Worm (Caenorhabditis elegans) whole organism, L3 larva: ENCODE results near the gene T27E7.3.

Experiments
- R02D3.7 ChIP-seq: fragments of 150-350 bp; optimal IDR thresholded peaks from 2 replicates; lab custom pipeline; 2014; ENCODE audit warnings: missing biosample characterization, missing genetic modification characterization
- ZK546.5 ChIP-seq: sonication (generic microtip); optimal IDR thresholded peaks from 2 replicates; lab custom pipeline; 2017; ENCODE audit warnings: missing biosample characterization, missing genetic modification characterization
- ama-1 ChIP-seq: fragments of 150-350 bp; optimal IDR thresholded peaks from 2 replicates; lab custom pipeline; 2018
- ceh-16 ChIP-seq: sonication (generic microtip); optimal IDR thresholded peaks from 2 replicates; lab custom pipeline; 2017; ENCODE audit warnings: missing biosample characterization, missing genetic modification characterization
- ceh-28 ChIP-seq: fragments of 150-350 bp; optimal IDR thresholded peaks from 2 replicates; lab custom pipeline; 2014; ENCODE audit warnings: missing biosample characterization, missing genetic modification reagents, missing genetic modification characterization
- ceh-82 ChIP-seq: fragments of 150-350 bp; optimal IDR thresholded peaks from 2 replicates; lab custom pipeline; 2014; ENCODE audit warnings: missing biosample characterization, missing genetic modification characterization
- daf-12 ChIP-seq: fragments of 150-350 bp; optimal IDR thresholded peaks from 2 replicates; lab custom pipeline; 2014; ENCODE audit warnings: missing biosample characterization, missing genetic modification reagents, missing genetic modification characterization
- elt-1 ChIP-seq: fragments of 150-350 bp; optimal IDR thresholded peaks from 2 replicates; lab custom pipeline; 2014; ENCODE audit warnings: missing biosample characterization, missing genetic modification characterization
- elt-2 ChIP-seq: sonication (generic microtip); optimal IDR thresholded peaks from 2 replicates; lab custom pipeline; 2016; ENCODE audit warnings: missing genetic modification reagents, mild to moderate bottlenecking, missing genetic modification characterization, missing compliant biosample characterization
- elt-3 ChIP-seq, 3 experiments: fragments of 150-350 bp in 1 of 3; sonication (generic microtip) in 2 of 3; optimal IDR thresholded peaks; 2 replicates in 2 of 3; 4 replicates in 1 of 3; lab custom pipeline; 2014 to 2017; ENCODE audit warnings: missing biosample characterization in 3 of 3, missing genetic modification characterization in 3 of 3
- eor-1 ChIP-seq, 2 experiments: fragments of 150-350 bp; optimal IDR thresholded peaks; 2 replicates each; lab custom pipeline; 2014 to 2018; ENCODE audit warnings: missing biosample characterization in 2 of 2, missing genetic modification characterization in 2 of 2
- fkh-2 ChIP-seq: fragments of 150-350 bp; optimal IDR thresholded peaks from 2 replicates; lab custom pipeline; 2014; ENCODE audit warnings: missing biosample characterization, missing genetic modification reagents, missing genetic modification characterization
- hmg-11 ChIP-seq: sonication (generic microtip); optimal IDR thresholded peaks from 2 replicates; lab custom pipeline; 2016; ENCODE audit warnings: missing genetic modification characterization, missing compliant biosample characterization
- jun-1 ChIP-seq: fragments of 150-350 bp; optimal IDR thresholded peaks from 2 replicates; lab custom pipeline; 2014; ENCODE audit warnings: missing biosample characterization, missing genetic modification reagents, missing genetic modification characterization
- lin-15B ChIP-seq: fragments of 150-350 bp; optimal IDR thresholded peaks from 2 replicates; lab custom pipeline; 2014; ENCODE audit warnings: missing biosample characterization, missing genetic modification characterization
- lin-39 ChIP-seq: fragments of 150-350 bp; optimal IDR thresholded peaks from 2 replicates; lab custom pipeline; 2018; ENCODE audit warnings: missing biosample characterization, missing genetic modification reagents, missing genetic modification characterization
- lsy-12 ChIP-seq: sonication (generic microtip); optimal IDR thresholded peaks from 2 replicates; lab custom pipeline; 2016; ENCODE audit warnings: mild to moderate bottlenecking, missing genetic modification characterization, missing compliant biosample characterization
- nfya-1 ChIP-seq: sonication (generic microtip); optimal IDR thresholded peaks from 2 replicates; lab custom pipeline; 2017; ENCODE audit warnings: missing genetic modification characterization, mild to moderate bottlenecking, missing compliant biosample characterization, antibody characterized with exemption, moderate library complexity; ENCODE audit not compliant: insufficient read depth
- nhr-12 ChIP-seq: fragments of 150-350 bp; optimal IDR thresholded peaks from 2 replicates; lab custom pipeline; 2014; ENCODE audit warnings: missing biosample characterization, missing genetic modification characterization
- nhr-237 ChIP-seq: fragments of 150-350 bp; optimal IDR thresholded peaks from 2 replicates; lab custom pipeline; 2014; ENCODE audit warnings: missing biosample characterization, missing genetic modification characterization
- nhr-25 ChIP-seq: sonication (generic microtip); optimal IDR thresholded peaks from 2 replicates; lab custom pipeline; 2017; ENCODE audit warnings: missing biosample characterization, missing genetic modification characterization
- nhr-43 ChIP-seq: sonication (generic microtip); optimal IDR thresholded peaks from 2 replicates; lab custom pipeline; 2016; ENCODE audit warnings: mild to moderate bottlenecking, missing genetic modification characterization, missing compliant biosample characterization; ENCODE audit not compliant: poor library complexity, severe bottlenecking
- nhr-67 ChIP-seq: fragments of 150-350 bp; optimal IDR thresholded peaks from 2 replicates; lab custom pipeline; 2014; ENCODE audit warnings: missing biosample characterization, missing genetic modification characterization
- nhr-76 ChIP-seq: fragments of 150-350 bp; sonication (generic microtip); optimal IDR thresholded peaks from 5 replicates; lab custom pipeline; 2014; ENCODE audit warnings: missing biosample characterization, missing genetic modification characterization
- pha-4 ChIP-seq: fragments of 150-350 bp; optimal IDR thresholded peaks from 2 replicates; lab custom pipeline; 2014; ENCODE audit warnings: missing biosample characterization, missing genetic modification reagents, missing genetic modification characterization
- pqm-1 ChIP-seq: fragments of 150-350 bp; optimal IDR thresholded peaks from 2 replicates; lab custom pipeline; 2017; ENCODE audit warnings: missing biosample characterization, missing genetic modification characterization, inconsistent platforms
- sea-2 ChIP-seq: fragments of 150-350 bp; sonication (generic microtip); optimal IDR thresholded peaks from 4 replicates; lab custom pipeline; 2014; ENCODE audit warnings: missing biosample characterization, missing genetic modification reagents, missing genetic modification characterization
- skn-1 ChIP-seq: fragments of 150-350 bp; optimal IDR thresholded peaks from 2 replicates; lab custom pipeline; 2014; ENCODE audit warnings: missing biosample characterization, missing genetic modification characterization
- snpc-4 ChIP-seq: fragments of 150-350 bp; optimal IDR thresholded peaks from 2 replicates; lab custom pipeline; 2014; ENCODE audit warnings: missing biosample characterization, missing genetic modification characterization
- tbx-2 ChIP-seq: sonication (generic microtip); optimal IDR thresholded peaks from 2 replicates; lab custom pipeline; 2016; ENCODE audit warnings: mild to moderate bottlenecking, missing genetic modification characterization, missing compliant biosample characterization
- zag-1 ChIP-seq: fragments of 150-350 bp; optimal IDR thresholded peaks from 2 replicates; lab custom pipeline; 2014; ENCODE audit warnings: missing biosample characterization, missing genetic modification characterization
- ztf-11 ChIP-seq: fragments of 150-350 bp; optimal IDR thresholded peaks from 2 replicates; lab custom pipeline; 2014; ENCODE audit warnings: missing biosample characterization, missing genetic modification characterization
- ztf-4 ChIP-seq: fragments of 150-350 bp; optimal IDR thresholded peaks from 2 replicates; lab custom pipeline; 2014; ENCODE audit warnings: missing biosample characterization, missing genetic modification characterization

The T27E7.3 gene

DNA sequence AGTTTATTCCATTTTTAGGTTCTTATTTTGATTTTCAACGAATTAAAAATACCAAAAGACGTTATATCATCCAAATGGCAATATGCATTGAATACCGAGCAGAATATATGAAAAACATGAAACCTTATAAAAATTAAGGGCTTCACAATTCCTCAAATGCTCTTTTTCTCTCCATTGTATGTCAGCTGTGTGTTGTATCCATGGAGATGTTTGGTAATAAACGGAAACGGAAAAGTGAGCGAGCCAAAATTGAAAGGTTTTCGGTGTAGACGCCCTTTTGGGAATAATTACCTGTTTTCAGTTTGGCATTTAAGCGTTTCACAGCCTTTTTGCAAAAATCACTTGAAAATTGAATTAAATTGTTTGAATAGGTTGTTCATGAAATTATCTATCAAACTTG lies 28.8 kb downstream of the T27E7.3 start:
- TF ChIP-seq fkh-2 (tag; lab: Kevin White, UChicago) (no peak), pqm-1 (no peak), nhr-25 (no peak), elt-3 (tag; optimal IDR thresholded peaks at IDR 0.05; lab: Kevin White, UChicago) (no peak), ceh-82 (tag; lab: Kevin White, UChicago) (no peak), ztf-4 (no peak), nhr-43 (tag; lab: Kevin White, UChicago) (no peak), nhr-237 (no peak), ztf-11 (tag; lab: Kevin White, UChicago) (no peak), nhr-67 (tag; lab: Kevin White, UChicago) (no peak), zag-1 (no peak), ZK546.5 (tag; lab: Kevin White, UChicago) (no peak)
- TF ChIP-seq, all 47 proteins: peak for 0

DNA sequence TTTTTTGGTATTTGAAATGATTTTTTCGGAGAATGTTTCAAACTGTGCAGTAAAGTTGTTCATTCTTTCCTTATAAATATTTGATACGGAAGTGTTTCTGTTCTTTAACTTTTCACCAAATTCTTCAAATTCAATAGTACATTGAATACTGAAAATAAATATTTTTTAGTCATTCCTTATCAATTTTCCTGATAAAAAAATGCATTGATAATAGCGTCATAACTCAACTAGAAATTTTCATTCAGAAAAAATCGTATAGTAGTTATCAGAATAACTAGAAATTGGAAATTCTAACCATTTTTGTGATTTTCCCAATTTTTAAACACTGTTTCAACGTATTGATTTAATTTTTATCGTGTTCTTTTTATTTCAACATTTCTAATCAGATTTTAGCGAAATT lies 30.4 kb downstream of the T27E7.3 start:
- TF ChIP-seq ztf-11 (tag; lab: Kevin White, UChicago) (no peak), jun-1 (tag; lab: Kevin White, UChicago) (no peak), sea-2 (GFP tag; lab: Kevin White, UChicago) (no peak), hmg-11 (tag; lab: Kevin White, UChicago) (no peak), R02D3.7 (tag; lab: Kevin White, UChicago) (no peak), eor-1 (tag; optimal IDR thresholded peaks at IDR 0.05; lab: Kevin White, UChicago) (no peak), elt-2 (tag; lab: Kevin White, UChicago) (peak; percentile 54), snpc-4 (tag; lab: Kevin White, UChicago) (no peak), nfya-1 (tag; lab: Kevin White, UChicago) (no peak), lsy-12 (tag; lab: Kevin White, UChicago) (no peak), nhr-76 (no peak), daf-12 (tag; lab: Kevin White, UChicago) (no peak), pha-4 (tag; lab: Kevin White, UChicago) (peak; percentile 32), lin-39 (tag; lab: Kevin White, UChicago) (no peak), elt-1 (tag; lab: Kevin White, UChicago) (no peak), lin-15B (tag; lab: Kevin White, UChicago) (no peak), pqm-1 (peak; percentile 57)

DNA sequence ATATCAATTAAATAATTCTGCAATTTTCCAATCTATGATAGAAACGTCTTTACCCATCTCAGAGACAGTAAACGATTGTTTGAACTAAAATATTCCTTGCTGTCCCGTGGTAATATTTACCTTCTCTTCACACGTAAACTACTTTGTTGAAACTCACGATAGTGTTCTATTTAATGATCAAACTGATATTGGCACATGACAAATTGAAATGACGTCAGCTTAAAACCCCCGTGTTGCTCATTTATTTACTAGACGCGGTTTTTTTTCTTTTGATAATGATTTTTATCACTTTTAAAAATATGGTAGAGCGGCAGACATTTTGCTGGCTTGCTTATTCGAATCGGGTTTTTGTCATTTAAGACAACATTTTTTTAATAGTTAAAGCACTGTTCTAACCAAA lies 32.9 kb downstream of the T27E7.3 start:
- no peak for TF ChIP-seq tbx-2 (tag; lab: Kevin White, UChicago)
- TF ChIP-seq pqm-1 = peak; percentile 49
- peak; percentile 15 for TF ChIP-seq jun-1 (tag; lab: Kevin White, UChicago)
- TF ChIP-seq elt-2 (tag; lab: Kevin White, UChicago) = peak; percentile 83
- TF ChIP-seq nhr-237 = no peak
- no peak for TF ChIP-seq ZK546.5 (tag; lab: Kevin White, UChicago)
- peak; percentile 79 for TF ChIP-seq pha-4 (tag; lab: Kevin White, UChicago)

DNA sequence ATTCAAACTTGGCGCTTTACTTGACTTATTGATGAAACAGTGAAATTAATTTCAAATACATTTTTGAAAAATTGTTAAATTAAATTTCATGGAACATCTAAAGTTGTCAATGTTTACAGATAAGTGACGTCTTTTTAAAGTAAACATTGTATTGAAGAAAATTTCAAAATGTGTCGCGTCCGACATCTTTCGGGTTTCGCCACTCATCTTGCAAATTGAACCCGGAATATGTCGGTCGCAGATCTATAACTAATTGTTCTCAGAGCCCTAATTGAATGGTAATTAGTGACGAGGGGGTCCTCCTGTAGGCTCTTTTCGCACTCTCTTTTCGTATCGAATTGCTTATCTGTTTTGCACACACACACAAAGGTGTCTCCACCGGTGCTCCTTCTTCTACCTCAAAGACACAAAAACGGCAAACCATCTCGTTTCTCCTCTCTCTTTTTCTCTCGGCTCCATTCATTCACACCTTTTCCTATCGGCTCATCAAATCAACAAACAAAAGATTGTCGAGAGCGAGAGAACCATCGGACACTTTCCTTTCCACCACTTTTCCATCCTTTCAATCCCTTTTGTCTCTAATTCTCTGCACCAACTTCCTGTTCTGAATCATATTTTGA lies 33.9 kb downstream of the T27E7.3 start:
- peak; percentile 34 for TF ChIP-seq pha-4 (tag; lab: Kevin White, UChicago)
- peak; percentile 50 for TF ChIP-seq elt-2 (tag; lab: Kevin White, UChicago)
- TF ChIP-seq snpc-4 (tag; lab: Kevin White, UChicago) = peak; percentile 3
- TF ChIP-seq hmg-11 (tag; lab: Kevin White, UChicago) = no peak
- peak; percentile 13 for TF ChIP-seq pqm-1

- TF ChIP-seq daf-12 (tag; lab: Kevin White, UChicago) (no peak), ceh-16 (tag; lab: Kevin White, UChicago) (no peak), ceh-28 (no peak), skn-1 (no peak), lsy-12 (tag; lab: Kevin White, UChicago) (no peak), ama-1 (lab: Kevin White, UChicago) (no peak), pqm-1 (no peak), nhr-12 (tag; lab: Kevin White, UChicago) (no peak)
These were observed 36.2 kb downstream of the T27E7.3 start, which contains the start of gene Y57G11B.2 for ce11 chrIV:14565062-14565461. Y57G11B.2 (plus strand) TSS chrIV:14565362.
